Fruit fly (Drosophila melanogaster) whole organism, wandering third instar larva: ENCODE data around the gene msk.

ENCODE experiments used
- Hnf4 ChIP-seq: fragments of 200-800 bp; sonication (Bioruptor generic); optimal IDR thresholded peaks from 2 replicates; lab custom pipeline; 2016; ENCODE audit warnings: missing biosample characterization, mild to moderate bottlenecking, missing genetic modification characterization
- Hr78 ChIP-seq: fragments of >200 bp; optimal IDR thresholded peaks from 2 replicates; lab custom pipeline; 2017; ENCODE audit warnings: missing biosample characterization, missing genetic modification characterization
- woc ChIP-seq: sonication (Bioruptor generic); optimal IDR thresholded peaks from 2 replicates; lab custom pipeline; 2016; ENCODE audit warnings: missing biosample characterization, mild to moderate bottlenecking, missing genetic modification characterization

- TF ChIP-seq woc (GFP tag; lab: Kevin White, UChicago) (no peak), Hr78 (GFP tag; lab: Kevin White, UChicago) (no peak), Hnf4 (GFP tag; lab: Kevin White, UChicago) (no peak)
Observed at dm6 chr3L:8159724-8160422, 43.9 kb downstream of the msk start, which contains the start of gene CG43886.
